Worm (Caenorhabditis elegans): ENCODE results near the gene C28A5.1.
A peak's percentile ranks its signal among the peaks of the same experiment; 100 is the strongest.

The C28A5.1 gene

DNA sequence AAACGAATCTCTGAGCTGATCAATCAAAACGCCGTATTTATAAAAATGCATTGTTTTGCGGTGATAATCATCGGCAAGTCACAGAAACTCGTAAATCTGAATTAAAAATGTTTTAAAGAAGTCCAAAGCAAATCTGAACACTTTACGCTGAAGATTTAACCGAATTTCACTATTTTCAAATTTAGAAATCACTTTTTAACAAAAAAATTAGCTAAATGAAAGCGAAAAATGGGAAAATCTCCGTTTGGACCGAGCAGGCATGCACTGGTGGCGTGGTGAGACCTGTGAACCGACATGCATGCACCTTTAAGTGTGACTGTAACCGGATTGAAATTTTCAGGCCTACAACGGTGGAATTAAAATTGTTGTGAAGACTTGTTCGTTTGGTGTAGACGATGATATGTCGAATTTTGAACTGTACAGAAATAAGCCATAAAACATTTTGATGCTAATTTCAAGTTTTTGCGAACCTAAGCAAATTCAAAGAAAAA lies 5.4 kb upstream of the C28A5.1 start, which contains the start of gene C28A5.2:
Gene C28A5.2, minus strand, starts transcription at position 51 of the 491 bp plus-strand sequence.
- TF ChIP-seq nhr-48 (tag; optimal IDR thresholded peaks at IDR 0.05) (no peak), attf-4 (tag; optimal IDR thresholded peaks at IDR 0.05) (no peak), pha-4 (GFP tag; IDR thresholded peaks at IDR 0.05) (no peak), pha-4 (tag; optimal IDR thresholded peaks at IDR 0.05) (no peak), unc-39 (tag; optimal IDR thresholded peaks at IDR 0.05) (no peak), ces-1 (GFP tag; optimal IDR thresholded peaks at IDR 0.05) (no peak), tra-1 (GFP tag; IDR thresholded peaks at IDR 0.05) (no peak), php-3 (GFP tag; IDR thresholded peaks at IDR 0.05) (no peak), mxl-2 (GFP tag; conservative IDR thresholded peaks at IDR 0.05) (no peak), fos-1 (tag; optimal IDR thresholded peaks at IDR 0.05) (no peak), nhr-42 (GFP tag; IDR thresholded peaks at IDR 0.05) (no peak), F37D6.2 (tag; optimal IDR thresholded peaks at IDR 0.05) (no peak), cey-2 (tag; optimal IDR thresholded peaks at IDR 0.05; ENCODE audit: borderline replicate concordance, insufficient read depth) (no peak), aly-2 (tag; optimal IDR thresholded peaks at IDR 0.05) (no peak), fkh-10 (GFP tag; optimal IDR thresholded peaks at IDR 0.05) (no peak), rbr-2 (tag; optimal IDR thresholded peaks at IDR 0.05) (no peak), F10B5.3 (tag; optimal IDR thresholded peaks at IDR 0.05) (no peak)

DNA sequence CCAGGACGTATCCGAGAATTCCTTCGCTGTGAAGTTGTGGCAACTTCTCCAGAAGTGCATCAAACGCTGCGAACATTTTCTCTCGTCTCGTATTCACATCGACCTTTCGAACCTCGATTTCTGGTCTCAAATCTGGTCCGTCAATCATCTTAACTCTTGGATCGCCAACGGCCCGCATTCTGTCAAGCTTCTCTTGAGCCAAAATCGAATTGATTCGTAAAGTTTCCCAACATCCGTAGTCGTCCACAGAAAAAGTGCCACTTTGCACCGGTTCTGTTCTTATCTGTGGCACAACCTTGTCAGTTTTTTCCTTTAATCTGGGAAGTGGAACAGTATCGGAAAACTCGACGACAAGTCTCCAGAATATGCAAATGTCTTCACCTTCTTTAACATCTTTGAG lies 1.1 kb upstream of the C28A5.1 start:
- TF ChIP-seq arid-1 (GFP tag; conservative IDR thresholded peaks at IDR 0.05) (no peak), aha-1 (tag) (peak; percentile 82), zip-2 (tag; optimal IDR thresholded peaks at IDR 0.05) (no peak), nhr-28 (tag; optimal IDR thresholded peaks at IDR 0.05) (no peak), dmd-8 (GFP tag; IDR thresholded peaks at IDR 0.05) (peak; percentile 34; the same call in 1 of the 2 replicates), unc-39 (tag; optimal IDR thresholded peaks at IDR 0.05) (no peak), spr-3 (GFP tag; optimal IDR thresholded peaks at IDR 0.05) (no peak), tag-97 (GFP tag; IDR thresholded peaks at IDR 0.05) (no peak), daf-12 (tag; optimal IDR thresholded peaks at IDR 0.05) (no peak), dmd-9 (GFP tag; IDR thresholded peaks at IDR 0.05) (peak; percentile 63; the same call in 1 of the 2 replicates), F26F4.8 (GFP tag; conservative IDR thresholded peaks at IDR 0.05) (no peak), mdt-29 (GFP tag; IDR thresholded peaks at IDR 0.05) (no peak), zfp-3 (GFP tag; conservative IDR thresholded peaks at IDR 0.05) (no peak)

ce11 chrIII:4429402-4429801 lies 4.7 kb downstream of the C28A5.1 start, which contains the start of gene C28A5.6:
C28A5.6 (minus strand) TSS chrIII:4429502.
- TF ChIP-seq nhr-25 (tag; optimal IDR thresholded peaks at IDR 0.05; ENCODE audit: borderline replicate concordance, insufficient read depth) (no peak), saeg-2 (GFP tag; IDR thresholded peaks at IDR 0.05) (no peak), lim-7 (GFP tag; IDR thresholded peaks at IDR 0.05) (no peak), aha-1 (tag) (no peak), mes-2 (tag; optimal IDR thresholded peaks at IDR 0.05; ENCODE audit: poor library complexity, severe bottlenecking) (no peak), D1046.2 (GFP tag; IDR thresholded peaks at IDR 0.05) (no peak), gei-8 (GFP tag; optimal IDR thresholded peaks at IDR 0.05) (no peak), Y48G9A.11 (GFP tag; IDR thresholded peaks at IDR 0.05) (no peak), mdl-1 (tag; optimal IDR thresholded peaks at IDR 0.05) (no peak), Y105C5A.15 (GFP tag; IDR thresholded peaks at IDR 0.05) (no peak), ZK546.5 (tag; optimal IDR thresholded peaks at IDR 0.05) (no peak), T26A8.4 (GFP tag; IDR thresholded peaks at IDR 0.05) (no peak), ces-1 (GFP tag; optimal IDR thresholded peaks at IDR 0.05) (no peak), F37D6.2 (tag; optimal IDR thresholded peaks at IDR 0.05) (no peak), lin-39 (tag; optimal IDR thresholded peaks at IDR 0.05) (no peak), skn-1 (tag; optimal IDR thresholded peaks at IDR 0.05) (no peak), nhr-11 (tag; optimal IDR thresholded peaks at IDR 0.05) (no peak)

All from whole organism, L4 larva.